Worm (Caenorhabditis elegans): Measurements from ENCODE around the gene F13A2.4.

Gene F13A2.4

DNA sequence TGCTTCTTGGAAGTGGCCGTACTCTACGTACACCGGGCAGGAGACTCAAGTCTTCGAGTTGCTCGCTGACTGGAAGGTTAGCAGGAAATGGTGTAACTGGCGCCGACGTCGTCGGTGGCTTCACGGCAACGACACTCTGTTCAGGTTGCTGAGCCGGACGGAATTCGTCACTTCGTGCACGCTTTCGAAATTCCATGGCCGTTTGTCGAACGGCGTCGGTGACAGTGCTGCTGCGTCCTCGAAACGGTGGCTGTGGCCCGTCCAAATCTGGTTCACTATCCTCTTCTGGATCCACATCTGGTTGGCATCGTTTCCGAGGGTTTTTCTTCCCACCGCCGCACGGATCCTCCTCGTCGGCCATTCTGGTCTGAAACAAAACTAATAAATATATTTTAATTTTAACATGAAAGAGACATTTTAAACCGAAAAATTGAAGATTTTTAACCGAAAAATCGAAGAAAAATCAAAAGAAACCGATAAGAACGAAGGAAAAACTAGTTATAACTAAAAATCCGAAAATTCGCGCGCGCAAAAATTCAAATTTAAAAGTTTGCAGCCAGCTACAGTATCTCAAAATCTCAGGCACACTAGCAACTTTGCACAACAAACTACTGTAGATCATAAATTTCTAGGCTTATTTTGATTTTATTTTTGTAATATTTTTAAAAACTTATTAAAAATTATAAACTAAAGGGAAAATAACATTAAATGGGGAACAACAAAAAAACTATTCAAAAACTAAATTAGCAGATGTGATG is 24.0 kb downstream of the F13A2.4 start, which contains the start of gene F32D1.7:
Gene F32D1.7, minus strand, starts transcription at position 367 of the 758 bp plus-strand sequence.
- no peak for TF ChIP-seq nhr-77 (tag; optimal IDR thresholded peaks at IDR 0.05)
- TF ChIP-seq nhr-20 (tag; optimal IDR thresholded peaks at IDR 0.05), result no peak
- no peak for TF ChIP-seq skn-1 (tag; optimal IDR thresholded peaks at IDR 0.05)
- TF ChIP-seq mab-9 (GFP tag; IDR thresholded peaks at IDR 0.05), result no peak

DNA sequence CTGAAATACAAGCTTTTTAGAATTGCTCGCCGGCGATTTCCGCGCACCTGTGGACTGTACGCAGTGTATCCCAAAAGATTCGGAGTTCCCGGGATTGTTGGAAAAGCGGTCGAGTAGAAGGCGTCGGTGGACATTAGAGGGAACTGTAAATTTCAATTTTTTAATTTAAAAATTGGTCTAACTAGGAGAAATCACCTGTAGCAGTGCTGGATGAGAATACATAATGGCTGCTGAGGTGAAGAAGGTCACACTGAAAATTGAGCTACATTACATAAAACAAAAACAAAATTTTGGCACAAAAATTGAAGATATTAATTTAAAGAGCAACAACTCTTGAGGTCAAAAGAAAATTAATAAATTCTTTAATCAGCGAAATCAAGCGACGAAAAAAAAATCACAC is 25.4 kb downstream of the F13A2.4 start, which contains the start of gene neg-1:
Gene neg-1, minus strand, starts transcription at position 250 of the 400 bp plus-strand sequence.
- TF ChIP-seq aly-2 (tag; optimal IDR thresholded peaks at IDR 0.05) (no peak), Y116A8C.19 (tag; optimal IDR thresholded peaks at IDR 0.05; ENCODE audit: borderline replicate concordance) (no peak), dpl-1 (GFP tag; optimal IDR thresholded peaks at IDR 0.05) (no peak), C16A3.4 (tag; optimal IDR thresholded peaks at IDR 0.05) (no peak), hpl-2 (GFP tag; optimal IDR thresholded peaks at IDR 0.05) (no peak), unc-86 (tag; optimal IDR thresholded peaks at IDR 0.05) (no peak), nhr-77 (tag; optimal IDR thresholded peaks at IDR 0.05) (no peak), rnt-1 (tag; optimal IDR thresholded peaks at IDR 0.05) (no peak), mep-1 (tag; optimal IDR thresholded peaks at IDR 0.05) (no peak), lin-35 (GFP tag; optimal IDR thresholded peaks at IDR 0.05) (no peak), snu-23 (GFP tag; optimal IDR thresholded peaks at IDR 0.05) (no peak), sup-37 (GFP tag; optimal IDR thresholded peaks at IDR 0.05) (no peak), nhr-20 (tag; optimal IDR thresholded peaks at IDR 0.05) (no peak), nhr-19 (GFP tag; conservative IDR thresholded peaks at IDR 0.05) (no peak), unc-98 (GFP tag; IDR thresholded peaks at IDR 0.05) (no peak)

DNA sequence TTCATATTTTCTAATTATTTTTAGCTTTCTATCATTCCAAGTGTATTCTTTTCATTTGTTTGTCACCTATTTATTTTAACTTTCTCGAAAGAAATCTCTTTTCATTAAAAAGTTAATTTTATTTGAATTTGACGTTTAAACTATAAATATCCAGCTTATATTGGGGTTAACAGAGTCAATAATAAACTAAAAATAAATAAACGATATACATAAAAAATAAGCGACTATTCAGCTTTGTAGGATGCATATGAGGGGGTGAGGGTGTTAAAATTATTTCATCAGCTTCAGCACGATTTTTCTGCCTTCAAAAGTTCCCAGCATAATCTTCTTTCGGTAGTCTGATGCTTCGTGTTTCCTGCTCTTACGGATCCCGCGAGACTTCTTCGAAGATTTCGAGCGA is 26.4 kb downstream of the F13A2.4 start:
- TF ChIP-seq pag-3 (tag; optimal IDR thresholded peaks at IDR 0.05; ENCODE audit: borderline replicate concordance, insufficient read depth) (no peak), aly-2 (tag; optimal IDR thresholded peaks at IDR 0.05) (no peak), nhr-76 (tag; optimal IDR thresholded peaks at IDR 0.05) (no peak), hlh-17 (GFP tag; optimal IDR thresholded peaks at IDR 0.05; ENCODE audit: borderline replicate concordance) (no peak), egl-27 (tag; optimal IDR thresholded peaks at IDR 0.05) (no peak), alr-1 (tag; optimal IDR thresholded peaks at IDR 0.05; ENCODE audit: borderline replicate concordance) (no peak), unc-130 (tag; optimal IDR thresholded peaks at IDR 0.05) (no peak), lin-13 (GFP tag; optimal IDR thresholded peaks at IDR 0.05) (no peak), dsc-1 (tag; optimal IDR thresholded peaks at IDR 0.05) (no peak), pqm-1 (tag; optimal IDR thresholded peaks at IDR 0.05) (no peak), ces-1 (GFP tag; optimal IDR thresholded peaks at IDR 0.05) (no peak)

DNA sequence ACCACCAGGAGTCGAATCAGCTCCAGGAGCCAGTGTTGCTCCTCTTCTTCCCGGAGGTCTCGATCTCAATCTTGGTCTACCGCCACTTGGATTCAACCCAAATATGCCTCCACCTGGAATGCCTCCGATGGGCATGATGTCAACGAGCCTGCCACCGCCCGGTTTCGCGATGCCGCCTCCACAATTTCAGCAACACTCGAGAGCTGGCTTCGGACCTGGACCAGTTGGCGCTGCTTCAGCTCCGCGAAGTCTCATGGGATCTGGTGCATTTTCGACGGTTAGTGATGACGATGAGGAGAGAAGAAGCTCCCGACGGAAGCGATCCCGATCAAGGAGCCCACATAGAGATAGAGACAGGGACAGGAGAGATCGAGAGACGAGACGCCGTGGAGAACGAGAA is 27.0 kb downstream of the F13A2.4 start:
- TF ChIP-seq efl-1 (optimal IDR thresholded peaks at IDR 0.05) (no peak), efl-1 (GFP tag; optimal IDR thresholded peaks at IDR 0.05 in 1 of 2) (peak in 1 of 2 experiments; percentile 89), lin-35 (GFP tag; optimal IDR thresholded peaks at IDR 0.05) (no peak)

DNA sequence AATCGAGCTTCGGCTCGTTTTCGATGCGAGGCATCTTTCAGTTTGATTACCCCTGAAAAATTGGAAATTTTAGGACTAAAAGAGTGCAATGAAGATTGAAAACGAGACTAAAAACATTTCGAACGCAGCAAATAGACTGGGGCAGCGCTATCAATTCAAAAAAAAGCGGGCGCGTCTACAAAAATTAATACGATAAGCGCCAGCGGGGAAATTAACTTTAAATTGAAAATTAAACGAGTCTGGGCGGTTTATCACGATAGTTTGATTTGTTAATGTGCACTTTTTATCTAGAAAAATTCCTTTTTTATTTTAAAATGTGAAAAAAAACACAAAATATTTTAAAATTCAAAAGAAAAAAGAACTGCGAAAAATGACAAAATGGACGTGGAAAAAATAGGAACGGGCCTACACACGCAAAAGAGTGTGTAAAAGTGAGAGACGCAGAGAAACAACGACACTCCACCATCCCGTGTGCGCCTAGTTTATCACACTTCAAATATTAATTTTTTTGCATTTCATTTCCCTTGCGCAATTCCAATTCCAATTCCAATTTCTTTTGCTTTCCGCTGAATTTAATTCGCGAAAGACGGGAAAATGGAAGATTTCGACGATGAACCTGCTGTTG is 28.6 kb downstream of the F13A2.4 start, which contains the start of the genes gmpr-1 and fipp-1:
Gene gmpr-1, minus strand, starts transcription at position 75 of the 625 bp plus-strand sequence.
Gene fipp-1, plus strand, starts transcription at position 499 of the 625 bp plus-strand sequence.
- TF ChIP-seq nhr-19 (GFP tag; conservative IDR thresholded peaks at IDR 0.05) (peak; percentile 70), efl-1 (optimal IDR thresholded peaks at IDR 0.05) (peak; percentile 83 to 84), efl-1 (GFP tag; optimal IDR thresholded peaks at IDR 0.05 in 1 of 2) (peak; percentile 77 to 97), rnt-1 (tag; optimal IDR thresholded peaks at IDR 0.05) (peak; percentile 74), ceh-63 (GFP tag; optimal IDR thresholded peaks at IDR 0.05) (no peak), alr-1 (tag; optimal IDR thresholded peaks at IDR 0.05; ENCODE audit: borderline replicate concordance) (no peak), aly-2 (tag; optimal IDR thresholded peaks at IDR 0.05) (no peak), nhr-76 (tag; optimal IDR thresholded peaks at IDR 0.05) (no peak), grh-1 (GFP tag; IDR thresholded peaks at IDR 0.05) (peak; percentile 67), ceh-8 (GFP tag; optimal IDR thresholded peaks at IDR 0.05) (peak; percentile 38), ztf-11 (tag; optimal IDR thresholded peaks at IDR 0.05) (no peak), elt-3 (tag; optimal IDR thresholded peaks at IDR 0.05) (peak in 2 of 6 experiments; percentile 7 to 54), ces-1 (GFP tag; optimal IDR thresholded peaks at IDR 0.05) (no peak), fkh-8 (tag; optimal IDR thresholded peaks at IDR 0.05) (peak; percentile 1), nhr-47 (tag; optimal IDR thresholded peaks at IDR 0.05) (peak; percentile 80), hlh-4 (tag; optimal IDR thresholded peaks at IDR 0.05) (no peak), ama-1 (optimal IDR thresholded peaks at IDR 0.05) (no peak), ets-5 (GFP tag; IDR thresholded peaks at IDR 0.05) (no peak), mep-1 (tag; optimal IDR thresholded peaks at IDR 0.05) (peak; percentile 74), tbx-2 (tag; optimal IDR thresholded peaks at IDR 0.05) (peak; percentile 71), nhr-90 (tag; optimal IDR thresholded peaks at IDR 0.05; ENCODE audit: poor library complexity) (peak; percentile 78)

All from whole organism, L1 larva.